Fruit fly (Drosophila melanogaster): Measurements from ENCODE around the gene Pgk.

Pgk gene

DNA sequence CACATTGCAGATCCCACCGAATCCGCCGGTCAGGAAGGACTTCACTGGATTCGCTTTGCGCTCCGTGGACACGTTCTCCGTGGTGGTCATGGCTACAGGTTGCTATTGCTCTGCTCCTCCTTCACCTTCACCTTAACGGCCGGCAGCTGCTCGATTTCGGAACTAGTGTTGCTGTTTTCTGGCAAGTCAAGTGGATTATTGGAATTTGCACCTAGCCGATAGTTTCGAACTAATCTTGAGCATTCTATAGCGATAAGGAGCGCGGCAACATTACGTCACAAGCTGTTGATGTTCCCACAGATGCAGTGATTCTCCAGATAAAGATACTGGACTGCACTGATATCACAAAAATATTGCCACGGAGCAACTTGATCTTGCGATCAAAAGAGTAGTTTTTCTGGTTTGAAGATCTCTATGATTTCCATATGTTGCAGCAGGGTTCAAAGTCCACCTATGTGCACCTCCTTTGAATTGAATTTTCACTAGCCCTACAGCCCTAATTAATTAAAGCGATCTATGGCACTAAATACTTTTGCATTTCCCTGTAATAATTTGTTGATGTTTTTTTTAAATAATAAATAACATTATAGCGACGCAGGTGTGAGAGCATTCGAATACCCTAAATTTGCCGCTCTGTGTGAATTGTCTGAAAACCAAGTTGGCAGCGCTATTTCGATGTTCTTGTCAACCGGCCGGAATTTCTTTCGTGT lies 16.8 kb upstream of the Pgk start, which contains the start of the genes colt and HINT1 (continued):
- TF ChIP-seq CG10321 (GFP tag; IDR thresholded peaks at IDR 0.05) (no peak), so (GFP tag; IDR thresholded peaks at IDR 0.05) (no peak), Dbx (GFP tag; IDR thresholded peaks at IDR 0.05) (peak; percentile 28; the same call in 1 of the 3 replicates), vvl (GFP tag; IDR thresholded peaks at IDR 0.05) (peak; percentile 57), CG8944 (GFP tag; optimal IDR thresholded peaks at IDR 0.05) (no peak), Nf-YA (GFP tag; IDR thresholded peaks at IDR 0.05) (no peak), CG10274 (GFP tag; optimal IDR thresholded peaks at IDR 0.05) (no peak), CG17186 (GFP tag; optimal IDR thresholded peaks at IDR 0.05) (peak; percentile 45), caup (GFP tag; optimal IDR thresholded peaks at IDR 0.05; ENCODE audit: severe bottlenecking) (no peak), knrl (GFP tag; IDR thresholded peaks at IDR 0.05; ENCODE audit: partially characterized antibody) (peak; percentile 36; the same call in 1 of the 3 replicates), CG11504 (tag; optimal IDR thresholded peaks at IDR 0.05) (peak; percentile 50), CG2116 (GFP tag; optimal IDR thresholded peaks at IDR 0.05) (peak; percentile 57), CG5953 (GFP tag; IDR thresholded peaks at IDR 0.05) (no peak), CG12659 (GFP tag; optimal IDR thresholded peaks at IDR 0.05) (peak; percentile 66), CG6654 (GFP tag; optimal IDR thresholded peaks at IDR 0.05) (no peak), CG6791 (GFP tag; IDR thresholded peaks at IDR 0.05; ENCODE audit: partially characterized antibody) (peak; percentile 44; the same call in 1 of the 3 replicates), CG15269 (tag; optimal IDR thresholded peaks at IDR 0.05) (no peak), CG18599 (GFP tag; optimal IDR thresholded peaks at IDR 0.05) (no peak), sqz (GFP tag; optimal IDR thresholded peaks at IDR 0.05) (peak; percentile 33), HmgZ (tag; optimal IDR thresholded peaks at IDR 0.05) (peak; percentile 50), p53 (GFP tag; optimal IDR thresholded peaks at IDR 0.05) (no peak), CG10267 (tag; optimal IDR thresholded peaks at IDR 0.05) (peak; percentile 45), CG12744 (GFP tag; optimal IDR thresholded peaks at IDR 0.05) (no peak), cad (GFP tag; optimal IDR thresholded peaks at IDR 0.05) (no peak), CG12942 (GFP tag; optimal IDR thresholded peaks at IDR 0.05) (no peak), CG10431 (GFP tag; optimal IDR thresholded peaks at IDR 0.05) (peak; percentile 22), sr (GFP tag; IDR thresholded peaks at IDR 0.05) (no peak), CG32772 (GFP tag; IDR thresholded peaks at IDR 0.05) (no peak), Trl (optimal IDR thresholded peaks at IDR 0.05) (no peak), Trl (GFP tag; optimal IDR thresholded peaks at IDR 0.05) (no peak), MESR4 (GFP tag; optimal IDR thresholded peaks at IDR 0.05) (peak; percentile 96), CG18011 (GFP tag; optimal IDR thresholded peaks at IDR 0.05) (no peak), stc (GFP tag; IDR thresholded peaks at IDR 0.05) (no peak), slou (GFP tag; optimal IDR thresholded peaks at IDR 0.05) (no peak), Hey (tag; optimal IDR thresholded peaks at IDR 0.05) (no peak), zen2 (GFP tag; IDR thresholded peaks at IDR 0.05; ENCODE audit: partially characterized antibody) (no peak), CG17361 (GFP tag; IDR thresholded peaks at IDR 0.05) (peak; percentile 51; the same call in 2 of the 3 replicates), unc-4 (GFP tag; IDR thresholded peaks at IDR 0.05; ENCODE audit: partially characterized antibody) (peak; percentile 44), shn (GFP tag; optimal IDR thresholded peaks at IDR 0.05) (no peak), PHDP (tag; optimal IDR thresholded peaks at IDR 0.05) (peak; percentile 17), nom (GFP tag; optimal IDR thresholded peaks at IDR 0.05) (peak; percentile 99), CG13775 (GFP tag; optimal IDR thresholded peaks at IDR 0.05) (no peak), CG9215 (GFP tag; IDR thresholded peaks at IDR 0.05) (no peak), Tbp (GFP tag; optimal IDR thresholded peaks at IDR 0.05) (no peak), h (optimal IDR thresholded peaks at IDR 0.05) (no peak), Bdp1 (GFP tag; optimal IDR thresholded peaks at IDR 0.05) (no peak), klu (GFP tag; IDR thresholded peaks at IDR 0.05) (no peak), tap (tag; optimal IDR thresholded peaks at IDR 0.05) (peak; percentile 15), her (GFP tag; optimal IDR thresholded peaks at IDR 0.05) (peak; percentile 99), E2f2 (GFP tag; IDR thresholded peaks at IDR 0.05) (no peak; the same call in 1 of the 2 replicates)
